Fruit fly (Drosophila melanogaster) whole organism, embryonic: ENCODE results near the gene tutl.

ENCODE experiments used
- CG10267 ChIP-seq: fragments of 200-800 bp; sonication (Bioruptor generic); optimal IDR thresholded peaks from 2 replicates; lab custom pipeline; 2018; ENCODE audit warnings: missing biosample characterization, mild to moderate bottlenecking, missing genetic modification characterization, moderate library complexity
- CG11696 ChIP-seq: fragments of 200-800 bp; sonication (Bioruptor generic); IDR thresholded peaks from 2 replicates; pipeline ENCODE4 v1.3.6; 2022; ENCODE audit warnings: missing biosample characterization, missing genetic modification characterization
- CG12155 ChIP-seq: fragments of 200-800 bp; sonication (Bioruptor generic); optimal IDR thresholded peaks from 3 replicates; lab custom pipeline; 2016; ENCODE audit warnings: missing biosample characterization, missing genetic modification characterization
- CG12744 ChIP-seq: fragments of 200-800 bp; sonication (Bioruptor generic); optimal IDR thresholded peaks from 2 replicates; lab custom pipeline; 2016; ENCODE audit warnings: missing biosample characterization, missing genetic modification characterization
- CG15514 ChIP-seq: fragments of 200-800 bp; sonication (Bioruptor generic); optimal IDR thresholded peaks from 3 replicates; lab custom pipeline; 2017; ENCODE audit warnings: missing biosample characterization, missing genetic modification characterization, mild to moderate bottlenecking, moderate library complexity, missing genetic modification reagents
- CG1602 ChIP-seq: fragments of 200-800 bp; sonication (Bioruptor generic); optimal IDR thresholded peaks from 3 replicates; lab custom pipeline; 2016; ENCODE audit warnings: missing biosample characterization, missing genetic modification characterization
- CG1603 ChIP-seq: fragments of 200-800 bp; sonication (Bioruptor generic); optimal IDR thresholded peaks from 2 replicates; lab custom pipeline; 2019; ENCODE audit warnings: missing biosample characterization, mild to moderate bottlenecking, missing genetic modification characterization, moderate library complexity
- CG17361 ChIP-seq: fragments of 200-800 bp; sonication (Bioruptor generic); IDR thresholded peaks from 3 replicates; pipeline ENCODE4 v1.3.6; 2022; ENCODE audit warnings: missing biosample characterization, missing genetic modification characterization
- CG17612 ChIP-seq: fragments of 200-800 bp; sonication (Bioruptor generic); IDR thresholded peaks from 2 replicates; pipeline ENCODE4 v1.3.6; 2022; ENCODE audit warnings: missing biosample characterization, missing genetic modification characterization
- CG18599 ChIP-seq: fragments of 200-800 bp; sonication (Bioruptor generic); optimal IDR thresholded peaks from 3 replicates; lab custom pipeline; 2017; ENCODE audit warnings: missing biosample characterization, missing genetic modification characterization, mild to moderate bottlenecking, moderate library complexity, missing genetic modification reagents
- CG2875 ChIP-seq: fragments of 200-800 bp; sonication (Bioruptor generic); optimal IDR thresholded peaks from 2 replicates; lab custom pipeline; 2017; ENCODE audit warnings: missing biosample characterization, mild to moderate bottlenecking, missing genetic modification characterization, missing genetic modification reagents
- CG30403 ChIP-seq: fragments of 200-800 bp; sonication (Bioruptor generic); optimal IDR thresholded peaks from 3 replicates; lab custom pipeline; 2016; ENCODE audit warnings: missing biosample characterization, missing genetic modification characterization
- CG31441 ChIP-seq: fragments of 200-800 bp; sonication (Bioruptor generic); IDR thresholded peaks from 2 replicates; pipeline ENCODE4 v1.3.6; 2022; ENCODE audit warnings: missing biosample characterization, missing genetic modification characterization
- CG43689 ChIP-seq: fragments of 200-800 bp; sonication (Bioruptor generic); IDR thresholded peaks from 2 replicates; pipeline ENCODE4 v1.3.6; 2022; ENCODE audit warnings: missing biosample characterization, missing genetic modification characterization
- CG5953 ChIP-seq: fragments of 200-800 bp; sonication (Bioruptor generic); IDR thresholded peaks from 2 replicates; pipeline ENCODE4 v1.3.6; 2022; ENCODE audit warnings: missing biosample characterization, missing genetic modification characterization
- CG6272 ChIP-seq: fragments of 200-800 bp; sonication (Bioruptor generic); IDR thresholded peaks from 2 replicates; pipeline ENCODE4 v1.3.6; 2022; ENCODE audit warnings: missing biosample characterization, missing genetic modification characterization
- CG6689 ChIP-seq: fragments of 200-800 bp; sonication (Bioruptor generic); IDR thresholded peaks from 2 replicates; pipeline ENCODE4 v1.3.6; 2022; ENCODE audit warnings: missing biosample characterization, missing genetic modification characterization
- CG7963 ChIP-seq: fragments of 200-800 bp; sonication (Bioruptor generic); IDR thresholded peaks from 3 replicates; pipeline ENCODE4 v1.3.6; 2022; ENCODE audit warnings: missing biosample characterization, missing genetic modification characterization; ENCODE audit not compliant: partially characterized antibody
- CTCF ChIP-seq: fragments of 200-800 bp; sonication (Bioruptor generic); optimal IDR thresholded peaks from 2 replicates; lab custom pipeline; 2017; ENCODE audit warnings: missing biosample characterization, mild to moderate bottlenecking, missing genetic modification characterization, moderate library complexity
- CoRest ChIP-seq: fragments of 200-800 bp; sonication (Bioruptor generic); optimal IDR thresholded peaks from 3 replicates; lab custom pipeline; 2018; ENCODE audit warnings: missing biosample characterization, mild to moderate bottlenecking, missing genetic modification characterization, moderate library complexity
- Dad ChIP-seq: fragments of 200-800 bp; sonication (Bioruptor generic); optimal IDR thresholded peaks from 3 replicates; lab custom pipeline; 2016; ENCODE audit warnings: missing biosample characterization, missing genetic modification characterization
- Dbx ChIP-seq: fragments of 200-800 bp; sonication (Bioruptor generic); IDR thresholded peaks from 3 replicates; pipeline ENCODE4 v1.3.6; 2022; ENCODE audit warnings: missing biosample characterization, missing genetic modification characterization
- Dfd ChIP-seq, 2 experiments: fragments of >200 bp; optimal IDR thresholded peaks; 2 replicates each; lab custom pipeline; 2017; ENCODE audit warnings: missing biosample characterization in 2 of 2, missing genetic modification characterization in 2 of 2
- Dip2 ChIP-seq: fragments of 200-800 bp; sonication (Bioruptor generic); IDR thresholded peaks from 2 replicates; pipeline ENCODE4 v1.3.6; 2022; ENCODE audit warnings: missing biosample characterization, missing genetic modification characterization
- ERR ChIP-seq: fragments of 200-800 bp; sonication (Bioruptor generic); optimal IDR thresholded peaks from 2 replicates; lab custom pipeline; 2016; ENCODE audit warnings: missing biosample characterization, missing genetic modification characterization
- Lhr ChIP-seq: fragments of 200-800 bp; sonication (Bioruptor generic); optimal IDR thresholded peaks from 3 replicates; lab custom pipeline; 2017; ENCODE audit warnings: mild to moderate bottlenecking, missing biosample characterization, missing genetic modification reagents, missing genetic modification characterization
- MTF-1 ChIP-seq: fragments of 200-800 bp; sonication (Bioruptor generic); optimal IDR thresholded peaks from 2 replicates; lab custom pipeline; 2018; ENCODE audit warnings: missing biosample characterization, mild to moderate bottlenecking, missing genetic modification characterization, borderline replicate concordance
- Med ChIP-seq: fragments of 200-800 bp; sonication (Bioruptor generic); peaks from one replicate; lab custom pipeline; 2016; ENCODE audit warnings: missing biosample characterization, missing genetic modification characterization, mild to moderate bottlenecking, inconsistent platforms, moderate library complexity
- Mes4 ChIP-seq: fragments of 200-800 bp; sonication (Bioruptor generic); optimal IDR thresholded peaks from 2 replicates; lab custom pipeline; 2016; ENCODE audit warnings: missing biosample characterization, missing genetic modification characterization
- Pdp1 ChIP-seq, 2 experiments: fragments of 200-800 bp; sonication (Bioruptor generic); optimal IDR thresholded peaks; 3 replicates each; lab custom pipeline; 2016; ENCODE audit warnings: missing biosample characterization in 2 of 2, missing genetic modification characterization in 2 of 2, mild to moderate bottlenecking in 1 of 2, moderate library complexity in 1 of 2
- Ravus ChIP-seq: fragments of 200-800 bp; sonication (Bioruptor generic); IDR thresholded peaks from 2 replicates; pipeline ENCODE4 v1.3.6; 2022; ENCODE audit warnings: missing biosample characterization, missing genetic modification characterization
- ac ChIP-seq: fragments of 200-800 bp; sonication (Bioruptor generic); optimal IDR thresholded peaks from 3 replicates; lab custom pipeline; 2017; ENCODE audit warnings: missing biosample characterization, mild to moderate bottlenecking, missing genetic modification characterization
- al ChIP-seq: fragments of 200-800 bp; sonication (Bioruptor generic); IDR thresholded peaks from 2 replicates; pipeline ENCODE4 v1.3.6; 2022; ENCODE audit warnings: missing biosample characterization, missing genetic modification characterization
- az2 ChIP-seq: fragments of 200-800 bp; sonication (Bioruptor generic); optimal IDR thresholded peaks from 3 replicates; lab custom pipeline; 2016; ENCODE audit warnings: missing biosample characterization, missing genetic modification characterization
- bab2 ChIP-seq: fragments of 200-800 bp; sonication (Bioruptor generic); optimal IDR thresholded peaks from 2 replicates; lab custom pipeline; 2016; ENCODE audit warnings: missing biosample characterization, missing genetic modification characterization
- cg ChIP-seq: fragments of 200-800 bp; sonication (Bioruptor generic); optimal IDR thresholded peaks from 3 replicates; lab custom pipeline; 2019; ENCODE audit warnings: missing biosample characterization, mild to moderate bottlenecking, missing genetic modification characterization, moderate library complexity
- chif ChIP-seq, 2 experiments: fragments of 200-800 bp; sonication (Bioruptor generic); optimal IDR thresholded peaks; 3 replicates each; lab custom pipeline; 2016; ENCODE audit warnings: missing biosample characterization in 2 of 2, missing genetic modification characterization in 2 of 2
- dpn ChIP-seq, 2 experiments: fragments of 200-800 bp; sonication (Bioruptor generic); optimal IDR thresholded peaks; 3 replicates each; lab custom pipeline; 2016; ENCODE audit warnings: missing biosample characterization in 2 of 2, missing genetic modification characterization in 2 of 2
- grn ChIP-seq: fragments of 200-800 bp; sonication (Bioruptor generic); optimal IDR thresholded peaks from 3 replicates; lab custom pipeline; 2017; ENCODE audit warnings: missing biosample characterization, missing genetic modification characterization
- gt ChIP-seq: fragments of 200-800 bp; sonication (Bioruptor generic); IDR thresholded peaks from 2 replicates; pipeline ENCODE4 v1.3.6; 2022; ENCODE audit warnings: missing biosample characterization, missing genetic modification characterization
- kah ChIP-seq: fragments of 200-800 bp; sonication (Bioruptor generic); optimal IDR thresholded peaks from 2 replicates; lab custom pipeline; 2018; ENCODE audit warnings: missing biosample characterization, mild to moderate bottlenecking, missing genetic modification characterization
- kni ChIP-seq: fragments of 200-800 bp; sonication (Bioruptor generic); optimal IDR thresholded peaks from 3 replicates; lab custom pipeline; 2017; ENCODE audit warnings: mild to moderate bottlenecking, missing biosample characterization, missing genetic modification reagents, missing genetic modification characterization
- mld ChIP-seq: fragments of 200-800 bp; sonication (Bioruptor generic); IDR thresholded peaks from 3 replicates; pipeline ENCODE4 v1.3.6; 2022; ENCODE audit warnings: missing biosample characterization, missing genetic modification characterization; ENCODE audit not compliant: partially characterized antibody
- org-1 ChIP-seq: fragments of 200-800 bp; sonication (Bioruptor generic); optimal IDR thresholded peaks from 2 replicates; lab custom pipeline; 2017; ENCODE audit warnings: missing biosample characterization, missing genetic modification characterization
- pan ChIP-seq, 4 experiments: fragments of >200 bp in 3 of 4; fragments of 200-800 bp in 1 of 4; sonication (Bioruptor generic) in 1 of 4; optimal IDR thresholded peaks in 3 of 4; IDR thresholded peaks in 1 of 4; 2 replicates each; pipeline versions ENCODE4 v1.3.6 to Lab custom; 2017 to 2022; ENCODE audit warnings: missing biosample characterization in 2 of 4, missing genetic modification characterization in 2 of 4, mixed read lengths in 1 of 4
- psq ChIP-seq: fragments of 200-800 bp; sonication (Bioruptor generic); optimal IDR thresholded peaks from 2 replicates; lab custom pipeline; 2017; ENCODE audit warnings: missing biosample characterization, missing genetic modification characterization
- sima ChIP-seq: fragments of 200-800 bp; sonication (Bioruptor generic); optimal IDR thresholded peaks from 2 replicates; lab custom pipeline; 2016; ENCODE audit warnings: missing biosample characterization, missing genetic modification characterization
- tgo ChIP-seq: fragments of 200-800 bp; sonication (Bioruptor generic); IDR thresholded peaks from 3 replicates; pipeline ENCODE4 v1.3.6; 2022; ENCODE audit warnings: missing biosample characterization, missing genetic modification characterization
- toy ChIP-seq: fragments of 200-800 bp; sonication (Bioruptor generic); IDR thresholded peaks from 2 replicates; pipeline ENCODE4 v1.3.6; 2022; ENCODE audit warnings: missing biosample characterization, missing genetic modification characterization

tutl gene

DNA sequence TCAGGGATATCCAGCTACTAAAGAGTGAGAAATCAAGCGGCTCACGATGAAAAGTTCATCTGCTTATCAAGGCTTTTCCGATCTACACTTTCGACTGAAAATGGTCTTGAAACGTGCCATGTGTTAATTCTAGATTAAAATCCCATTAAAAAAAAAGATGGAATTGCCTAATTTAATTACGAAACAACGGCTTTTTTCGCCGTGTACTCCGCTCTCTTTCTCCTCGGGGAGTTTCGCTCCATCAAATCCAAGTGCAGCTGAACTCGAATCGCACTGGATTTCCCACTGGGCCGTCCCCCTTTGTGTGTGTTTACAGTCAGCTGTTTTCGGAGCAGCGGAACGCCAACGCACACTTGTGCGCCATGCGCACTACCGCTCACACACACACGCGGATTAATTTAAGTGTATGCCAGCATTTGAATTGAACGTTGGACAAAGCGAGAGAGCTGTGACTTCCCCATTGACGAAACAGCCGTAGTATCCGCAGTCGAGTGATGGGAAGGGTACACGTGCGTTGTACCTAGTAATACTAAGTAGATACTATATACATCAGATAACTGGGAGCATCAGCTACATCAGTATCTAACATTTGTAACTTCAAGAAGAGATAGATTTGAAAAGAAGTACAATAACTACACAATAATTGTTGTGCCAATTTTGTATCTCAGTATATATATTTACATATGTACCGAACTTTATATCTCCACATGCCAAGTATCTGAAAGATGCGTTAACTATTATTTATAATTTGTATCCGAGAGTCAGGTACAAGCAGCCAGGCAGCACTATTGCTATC is 50.2 kb downstream of the tutl start (continued):
- no peak for TF ChIP-seq Dip2
- peak; percentile 63 for TF ChIP-seq CG1602
- TF ChIP-seq kah (GFP tag; lab: Kevin White, UChicago): peak; percentile 65
- peak; percentile 77 for TF ChIP-seq CG1603
- TF ChIP-seq CG6689 (GFP tag; lab: Robert Waterston, UW): peak; percentile 85
- TF ChIP-seq CG10267 (tag; lab: Kevin White, UChicago): peak; percentile 60
- peak; percentile 78 for TF ChIP-seq tgo
- no peak for TF ChIP-seq CG7963 (GFP tag; lab: Robert Waterston, UW)
- TF ChIP-seq bab2 (GFP tag; lab: Kevin White, UChicago): peak; percentile 85
- TF ChIP-seq Lhr (GFP tag; lab: Kevin White, UChicago): peak; percentile 36
- TF ChIP-seq kni (GFP tag; lab: Kevin White, UChicago): peak; percentile 97
- peak; percentile 80 for TF ChIP-seq CoRest (tag; lab: Kevin White, UChicago)
- peak; percentile 66 for TF ChIP-seq CG12744
- peak; percentile 49 for TF ChIP-seq Ravus
- TF ChIP-seq Dad (GFP tag; lab: Kevin White, UChicago): peak; percentile 76
- peak; percentile 83 for TF ChIP-seq CG17361 (GFP tag; lab: Robert Waterston, UW)
- no peak for TF ChIP-seq psq (GFP tag; lab: Kevin White, UChicago)
- peak; percentile 9 for TF ChIP-seq sima (GFP tag; lab: Kevin White, UChicago)
- peak; percentile 18 for TF ChIP-seq grn (GFP tag; lab: Kevin White, UChicago)
- TF ChIP-seq CG18599: peak; percentile 86
- TF ChIP-seq CG15514 (GFP tag; lab: Kevin White, UChicago): peak; percentile 81
- peak; percentile 69 for TF ChIP-seq org-1 (GFP tag; lab: Kevin White, UChicago)
- peak; percentile 80 for TF ChIP-seq CG31441
- TF ChIP-seq chif (GFP tag; optimal IDR thresholded peaks at IDR 0.05; lab: Kevin White, UChicago): peak; percentile 67 to 82
- TF ChIP-seq pan (optimal IDR thresholded peaks at IDR 0.05; lab: Kevin White, UChicago): no peak
- TF ChIP-seq pan (GFP tag; optimal IDR thresholded peaks at IDR 0.05 in 1 of 2, IDR thresholded peaks at IDR 0.05 in 1 of 2): peak in 1 of 2 experiments; percentile 89
- peak; percentile 79 for TF ChIP-seq CG30403 (GFP tag; lab: Kevin White, UChicago)
- TF ChIP-seq al (GFP tag; lab: Robert Waterston, UW): peak; percentile 57; the same call in 1 of the 2 replicates
- peak; percentile 77 for TF ChIP-seq CG12155 (GFP tag; lab: Kevin White, UChicago)
- peak; percentile 73 for TF ChIP-seq CG6272
- TF ChIP-seq Dfd (GFP tag; optimal IDR thresholded peaks at IDR 0.05; lab: Kevin White, UChicago): no peak
- TF ChIP-seq cg (GFP tag; lab: Kevin White, UChicago): peak; percentile 98
- TF ChIP-seq Dbx (GFP tag; lab: Robert Waterston, UW): peak; percentile 87
- no peak for TF ChIP-seq ac (GFP tag; lab: Kevin White, UChicago)
- peak; percentile 85 for TF ChIP-seq CG17612
- TF ChIP-seq CTCF (GFP tag; lab: Kevin White, UChicago): peak; percentile 38
- TF ChIP-seq CG11696 (GFP tag; lab: Robert Waterston, UW): peak; percentile 65
- peak; percentile 79 for TF ChIP-seq Mes4
- TF ChIP-seq Pdp1 (GFP tag; optimal IDR thresholded peaks at IDR 0.05; lab: Kevin White, UChicago): peak; percentile 78 to 79
- peak; percentile 98 for TF ChIP-seq Med (GFP tag; lab: Kevin White, UChicago)
- TF ChIP-seq ERR (GFP tag; lab: Kevin White, UChicago): peak; percentile 79
- TF ChIP-seq CG2875: peak; percentile 63
- TF ChIP-seq toy (GFP tag; lab: Robert Waterston, UW): peak; percentile 46; the same call in 1 of the 2 replicates
- no peak for TF ChIP-seq mld (GFP tag; lab: Robert Waterston, UW)
- peak; percentile 63 for TF ChIP-seq CG5953
- TF ChIP-seq MTF-1 (GFP tag; lab: Kevin White, UChicago): peak; percentile 28
- peak; percentile 83 for TF ChIP-seq CG43689 (GFP tag; lab: Robert Waterston, UW)
- peak; percentile 83 to 87 for TF ChIP-seq dpn (GFP tag; optimal IDR thresholded peaks at IDR 0.05; lab: Kevin White, UChicago)
- TF ChIP-seq gt (GFP tag; lab: Robert Waterston, UW): peak; percentile 60
- peak; percentile 69 for TF ChIP-seq az2
